Fruit fly (Drosophila melanogaster) whole organism, wandering third instar larva: Measurements from ENCODE around the gene msd5.
A peak's percentile ranks its signal among the peaks of the same experiment; 100 is the strongest.

Experiments
- Abd-B ChIP-seq: fragments of >200 bp; optimal IDR thresholded peaks from 2 replicates; lab custom pipeline; 2017; ENCODE audit warnings: missing biosample characterization, missing genetic modification characterization
- CG32264 ChIP-seq: fragments of 200-800 bp; sonication (Bioruptor generic); optimal IDR thresholded peaks from 2 replicates; lab custom pipeline; 2016; ENCODE audit warnings: missing biosample characterization, missing genetic modification characterization
- CG9705 ChIP-seq: fragments of 200-800 bp; sonication (Bioruptor generic); optimal IDR thresholded peaks from 2 replicates; lab custom pipeline; 2018; ENCODE audit warnings: missing biosample characterization, mild to moderate bottlenecking, missing genetic modification characterization
- CrebA ChIP-seq: fragments of 200-800 bp; sonication (Bioruptor generic); optimal IDR thresholded peaks from 2 replicates; lab custom pipeline; 2016; ENCODE audit warnings: missing biosample characterization, mild to moderate bottlenecking, missing genetic modification characterization, borderline replicate concordance
- Dfd ChIP-seq: fragments of >200 bp; optimal IDR thresholded peaks from 2 replicates; lab custom pipeline; 2017; ENCODE audit warnings: missing biosample characterization, missing genetic modification characterization
- Dif ChIP-seq: fragments of 200-275, 200-300 bp; sonication (Bioruptor generic); optimal IDR thresholded peaks from 2 replicates; lab custom pipeline; 2018; ENCODE audit warnings: missing biosample characterization, missing genetic modification characterization; ENCODE audit not compliant: partially characterized antibody
- GATAd ChIP-seq: sonication (Bioruptor generic); optimal IDR thresholded peaks from 2 replicates; lab custom pipeline; 2016; ENCODE audit warnings: missing biosample characterization, missing genetic modification characterization
- HLH106 ChIP-seq: fragments of 200-800 bp; optimal IDR thresholded peaks from 3 replicates; lab custom pipeline; 2019; ENCODE audit warnings: missing biosample characterization, mild to moderate bottlenecking, missing genetic modification characterization, moderate library complexity
- Hnf4 ChIP-seq: fragments of 200-800 bp; sonication (Bioruptor generic); optimal IDR thresholded peaks from 2 replicates; lab custom pipeline; 2016; ENCODE audit warnings: missing biosample characterization, mild to moderate bottlenecking, missing genetic modification characterization
- Hr78 ChIP-seq: fragments of >200 bp; optimal IDR thresholded peaks from 2 replicates; lab custom pipeline; 2017; ENCODE audit warnings: missing biosample characterization, missing genetic modification characterization
- Hr83 ChIP-seq: fragments of 200-300 bp; sonication (Bioruptor generic); optimal IDR thresholded peaks from 2 replicates; lab custom pipeline; 2016; ENCODE audit warnings: missing biosample characterization, mild to moderate bottlenecking, missing genetic modification characterization, moderate library complexity; ENCODE audit not compliant: poor library complexity, severe bottlenecking
- Jra ChIP-seq: sonication (Bioruptor generic); optimal IDR thresholded peaks from 2 replicates; lab custom pipeline; 2016; ENCODE audit warnings: missing biosample characterization, missing genetic modification characterization
- Mio ChIP-seq: sonication (Bioruptor generic); optimal IDR thresholded peaks from 2 replicates; lab custom pipeline; 2016; ENCODE audit warnings: missing biosample characterization, missing genetic modification characterization
- Myc ChIP-seq: fragments of >200 bp; optimal IDR thresholded peaks from 2 replicates; lab custom pipeline; 2017
- N ChIP-seq: fragments of >200 bp; optimal IDR thresholded peaks from 2 replicates; lab custom pipeline; 2018; ENCODE audit warnings: missing biosample characterization, missing external identifiers, missing genetic modification characterization
- OdsH ChIP-seq: fragments of 200-800 bp; sonication (Bioruptor generic); optimal IDR thresholded peaks from 2 replicates; lab custom pipeline; 2016; ENCODE audit warnings: missing biosample characterization, mild to moderate bottlenecking, missing genetic modification characterization
- Sp1 ChIP-seq: fragments of 200-800 bp; sonication (Bioruptor generic); optimal IDR thresholded peaks from 3 replicates; lab custom pipeline; 2019; ENCODE audit warnings: missing biosample characterization, mild to moderate bottlenecking, missing genetic modification characterization, moderate library complexity
- Vsx2 ChIP-seq: fragments of 200-300, 225-300 bp; sonication (Bioruptor generic); optimal IDR thresholded peaks from 2 replicates; lab custom pipeline; 2018; ENCODE audit warnings: missing biosample characterization, missing genetic modification characterization; ENCODE audit not compliant: partially characterized antibody
- br ChIP-seq: fragments of 200-800 bp; sonication (Bioruptor generic); optimal IDR thresholded peaks from 2 replicates; lab custom pipeline; 2016; ENCODE audit warnings: missing biosample characterization, missing genetic modification characterization
- brk ChIP-seq: fragments of 200-800 bp; sonication (Bioruptor generic); optimal IDR thresholded peaks from 2 replicates; lab custom pipeline; 2016; ENCODE audit warnings: missing biosample characterization, mild to moderate bottlenecking, missing genetic modification characterization
- dl ChIP-seq, 2 experiments: fragments of 175-275, 200-275 bp in 1 of 2; fragments of 200-275 bp in 1 of 2; sonication (Bioruptor generic); optimal IDR thresholded peaks; lab custom pipeline; 2018; ENCODE audit warnings: mild to moderate bottlenecking in 2 of 2, missing biosample characterization in 2 of 2, missing genetic modification characterization in 2 of 2, moderate library complexity in 2 of 2; ENCODE audit not compliant: partially characterized antibody in 2 of 2, insufficient read depth in 1 of 2
- dmrt93B ChIP-seq: fragments of 200-800 bp; sonication (Bioruptor generic); optimal IDR thresholded peaks from 2 replicates; lab custom pipeline; 2018; ENCODE audit warnings: missing biosample characterization, mild to moderate bottlenecking, missing genetic modification characterization
- dsf ChIP-seq: sonication (Bioruptor generic); optimal IDR thresholded peaks from 2 replicates; lab custom pipeline; 2016; ENCODE audit warnings: missing biosample characterization, missing genetic modification characterization, borderline replicate concordance
- ey ChIP-seq: fragments of 200-800 bp; sonication (Bioruptor generic); optimal IDR thresholded peaks from 2 replicates; lab custom pipeline; 2016; ENCODE audit warnings: missing biosample characterization, missing genetic modification characterization
- foxo ChIP-seq, 2 experiments: fragments of 200-800 bp; sonication (Bioruptor generic); optimal IDR thresholded peaks; 2 replicates in 1 of 2; 3 replicates in 1 of 2; lab custom pipeline; 2016 to 2017; ENCODE audit warnings: missing biosample characterization in 2 of 2, missing genetic modification characterization in 2 of 2
- fru ChIP-seq: fragments of 200-800 bp; sonication (Bioruptor generic); optimal IDR thresholded peaks from 3 replicates; lab custom pipeline; 2016; ENCODE audit warnings: missing biosample characterization, mild to moderate bottlenecking, missing genetic modification characterization
- h ChIP-seq: fragments of 200-800 bp; sonication (Bioruptor generic); optimal IDR thresholded peaks from 3 replicates; lab custom pipeline; 2016; ENCODE audit warnings: missing biosample characterization, mild to moderate bottlenecking, missing genetic modification characterization
- jim ChIP-seq: fragments of 175-275, 200-325 bp; sonication (Bioruptor generic); optimal IDR thresholded peaks from 2 replicates; lab custom pipeline; 2016; ENCODE audit warnings: missing biosample characterization, mild to moderate bottlenecking, missing genetic modification characterization
- lola ChIP-seq: fragments of >200 bp; optimal IDR thresholded peaks from 2 replicates; lab custom pipeline; 2017; ENCODE audit warnings: missing biosample characterization, missing genetic modification characterization
- pan ChIP-seq: fragments of >200 bp; optimal IDR thresholded peaks from 2 replicates; lab custom pipeline; 2017
- psq ChIP-seq: fragments of 200-800 bp; sonication (Bioruptor generic); optimal IDR thresholded peaks from 3 replicates; lab custom pipeline; 2017; ENCODE audit warnings: missing biosample characterization, mild to moderate bottlenecking, missing genetic modification characterization, moderate library complexity
- rgr ChIP-seq: fragments of 200-800 bp; sonication (Bioruptor generic); optimal IDR thresholded peaks from 3 replicates; lab custom pipeline; 2016; ENCODE audit warnings: missing biosample characterization, mild to moderate bottlenecking, missing genetic modification characterization
- sage ChIP-seq: fragments of 200-800 bp; sonication (Bioruptor generic); optimal IDR thresholded peaks from 2 replicates; lab custom pipeline; 2016; ENCODE audit warnings: missing biosample characterization, mild to moderate bottlenecking, missing genetic modification characterization
- sv ChIP-seq: fragments of 200-800 bp; sonication (Bioruptor generic); optimal IDR thresholded peaks from 3 replicates; lab custom pipeline; 2016; ENCODE audit warnings: missing biosample characterization, missing genetic modification characterization
- tai ChIP-seq: sonication (Bioruptor generic); optimal IDR thresholded peaks from 2 replicates; lab custom pipeline; 2016; ENCODE audit warnings: missing biosample characterization, missing genetic modification characterization
- usp ChIP-seq: fragments of >200 bp; optimal IDR thresholded peaks from 2 replicates; lab custom pipeline; 2017; ENCODE audit warnings: missing biosample characterization, missing genetic modification characterization
- woc ChIP-seq: sonication (Bioruptor generic); optimal IDR thresholded peaks from 2 replicates; lab custom pipeline; 2016; ENCODE audit warnings: missing biosample characterization, mild to moderate bottlenecking, missing genetic modification characterization

The msd5 gene

DNA sequence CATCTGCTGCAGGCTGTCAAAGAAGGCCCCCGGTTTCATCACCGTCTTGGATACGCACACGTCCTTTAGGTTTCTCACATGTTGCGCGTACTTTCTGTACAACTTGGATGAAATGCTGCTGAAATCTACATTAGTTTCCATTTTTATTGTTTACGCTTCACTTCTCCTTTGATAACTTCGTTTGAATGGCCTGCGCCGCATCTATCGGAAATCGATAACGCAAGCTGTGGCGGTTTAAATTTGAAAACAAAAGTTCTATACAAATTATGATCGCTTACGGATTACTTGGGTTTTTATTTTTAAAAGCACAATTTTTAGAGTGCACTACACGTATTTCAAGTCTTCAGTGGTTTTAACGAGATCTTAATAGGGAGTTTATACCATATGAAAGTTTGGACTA, at the start of gene msd5:
msd5 (minus strand) TSS at position 174 of the 400 bp plus-strand sequence.
- TF ChIP-seq Hnf4 (no peak), OdsH (GFP tag; lab: Kevin White, UChicago) (no peak), dmrt93B (GFP tag; lab: Kevin White, UChicago) (no peak), Dfd (GFP tag; lab: Kevin White, UChicago) (no peak), tai (no peak), Abd-B (GFP tag; lab: Kevin White, UChicago) (no peak), fru (no peak), rgr (no peak)

DNA sequence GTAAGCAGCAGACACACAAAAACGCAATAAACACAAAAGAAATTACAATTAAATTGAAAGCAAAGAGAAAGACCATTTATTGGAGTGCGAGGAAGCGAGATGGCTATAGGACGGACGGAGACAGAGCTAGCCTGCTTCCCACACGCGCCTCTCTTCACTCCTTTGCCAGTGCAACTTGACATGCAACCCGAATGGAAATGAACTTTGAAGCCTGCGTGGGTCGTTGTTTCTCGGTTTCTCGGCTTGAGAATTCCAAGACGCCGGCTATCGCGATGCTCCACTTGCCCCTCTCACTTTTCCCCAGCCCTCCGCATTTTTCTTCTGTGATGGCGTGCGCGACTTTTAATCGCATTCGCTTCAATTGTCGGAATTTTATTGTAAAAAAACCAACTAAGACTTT, 48.0 kb upstream of the msd5 start:
- TF ChIP-seq sv (no peak), Dif (GFP tag; lab: Kevin White, UChicago) (no peak), Hr78 (GFP tag; lab: Kevin White, UChicago) (no peak), br (GFP tag; lab: Kevin White, UChicago) (no peak), CG9705 (GFP tag; lab: Kevin White, UChicago) (no peak), h (GFP tag; lab: Kevin White, UChicago) (no peak), Myc (lab: Kevin White, UChicago) (no peak), Abd-B (GFP tag; lab: Kevin White, UChicago) (no peak), OdsH (GFP tag; lab: Kevin White, UChicago) (no peak), dsf (GFP tag; lab: Kevin White, UChicago) (no peak), pan (lab: Kevin White, UChicago) (no peak), dl (GFP tag; optimal IDR thresholded peaks at IDR 0.05; lab: Kevin White, UChicago; ENCODE audit: insufficient read depth in 1 of 2, partially characterized antibody in 2 of 2) (no peak), dmrt93B (GFP tag; lab: Kevin White, UChicago) (no peak), sage (GFP tag; lab: Kevin White, UChicago) (no peak), CG32264 (GFP tag; lab: Kevin White, UChicago) (no peak), jim (no peak), psq (GFP tag; lab: Kevin White, UChicago) (no peak)

DNA sequence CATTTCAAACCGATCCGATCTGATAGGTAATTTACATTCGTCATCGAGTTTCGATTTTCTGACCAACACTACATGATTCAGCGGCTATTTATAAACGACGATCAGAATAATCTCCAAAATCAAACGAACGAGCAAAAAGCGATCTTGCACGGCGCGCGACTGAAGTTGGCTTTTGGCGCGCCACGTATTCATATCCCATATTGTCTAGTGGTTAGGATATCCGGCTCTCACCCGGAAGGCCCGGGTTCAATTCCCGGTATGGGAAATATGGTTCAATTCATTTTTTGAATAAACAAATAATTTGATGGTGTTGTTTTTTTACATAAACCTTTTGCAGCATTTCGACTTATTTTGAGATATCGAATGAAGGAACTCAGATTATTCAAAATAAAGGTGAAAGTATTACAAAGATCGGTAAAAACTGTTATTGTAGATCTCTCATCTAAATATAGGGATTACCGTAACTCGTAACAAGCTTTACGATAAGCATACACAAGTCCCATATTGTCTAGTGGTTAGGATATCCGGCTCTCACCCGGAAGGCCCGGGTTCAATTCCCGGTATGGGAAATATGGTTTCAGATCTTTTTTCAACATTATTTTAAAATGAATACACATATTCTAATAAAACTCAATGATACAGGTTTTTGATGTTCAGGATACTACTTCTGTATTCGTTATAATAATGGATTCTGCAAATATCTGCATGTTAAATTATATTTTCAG, 47.0 kb upstream of the msd5 start:
- TF ChIP-seq rgr, result no peak
- TF ChIP-seq CrebA (GFP tag; lab: Kevin White, UChicago), result peak; percentile 63
- TF ChIP-seq GATAd (GFP tag; lab: Kevin White, UChicago), result no peak
- TF ChIP-seq h (GFP tag; lab: Kevin White, UChicago), result no peak
- TF ChIP-seq foxo (GFP tag; optimal IDR thresholded peaks at IDR 0.05; lab: Kevin White, UChicago), result no peak

DNA sequence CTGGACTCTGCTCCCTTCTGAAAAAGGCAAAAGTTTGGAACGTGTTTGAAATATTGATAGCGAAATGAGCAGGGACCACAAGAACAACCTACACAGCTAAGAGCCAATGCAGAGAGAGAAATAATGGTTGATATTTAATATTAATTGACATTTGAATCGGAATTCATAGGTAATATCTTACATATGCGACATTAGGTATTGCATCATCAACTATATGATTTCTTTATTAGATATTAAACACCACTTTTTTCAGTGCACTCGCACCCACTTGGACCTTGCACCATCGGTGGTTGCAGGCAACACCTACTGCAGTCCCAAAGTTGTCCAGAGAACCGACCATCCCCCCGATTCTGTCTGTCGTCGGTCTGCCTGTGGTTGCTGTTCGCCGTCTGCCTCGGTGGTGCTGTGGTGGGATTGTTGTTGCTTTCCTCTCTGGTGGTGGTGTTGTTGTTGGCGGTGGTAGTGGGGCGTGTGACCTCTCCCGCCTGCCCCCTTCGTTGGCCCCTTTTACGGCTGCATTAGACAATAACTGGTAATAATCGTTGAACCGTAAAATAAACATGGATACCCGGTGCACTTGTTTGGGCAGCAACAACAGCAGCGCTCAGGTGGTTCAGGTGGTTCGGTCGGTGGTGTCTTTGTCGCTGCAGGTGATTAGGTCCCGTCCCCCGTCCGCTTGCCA, 46.1 kb upstream of the msd5 start:
- TF ChIP-seq CG9705 (GFP tag; lab: Kevin White, UChicago) (peak; percentile 32), Dfd (GFP tag; lab: Kevin White, UChicago) (no peak), tai (peak; percentile 4), sage (GFP tag; lab: Kevin White, UChicago) (no peak), Hr83 (no peak), Hnf4 (peak; percentile 83), dsf (GFP tag; lab: Kevin White, UChicago) (peak; percentile 25), Mio (GFP tag; lab: Kevin White, UChicago) (no peak), rgr (peak; percentile 75), Sp1 (GFP tag; lab: Kevin White, UChicago) (peak; percentile 84), CrebA (GFP tag; lab: Kevin White, UChicago) (no peak), Jra (GFP tag; lab: Kevin White, UChicago) (peak; percentile 65), br (GFP tag; lab: Kevin White, UChicago) (peak; percentile 76), HLH106 (tag; lab: Kevin White, UChicago) (peak; percentile 80), Myc (lab: Kevin White, UChicago) (no peak), dmrt93B (GFP tag; lab: Kevin White, UChicago) (peak; percentile 40), Abd-B (GFP tag; lab: Kevin White, UChicago) (no peak), sv (peak; percentile 39), h (GFP tag; lab: Kevin White, UChicago) (peak; percentile 83), OdsH (GFP tag; lab: Kevin White, UChicago) (peak; percentile 75), woc (GFP tag; lab: Kevin White, UChicago) (peak; percentile 63), psq (GFP tag; lab: Kevin White, UChicago) (peak; percentile 70), pan (lab: Kevin White, UChicago) (no peak), GATAd (GFP tag; lab: Kevin White, UChicago) (no peak), jim (no peak), lola (GFP tag; lab: Kevin White, UChicago) (no peak), Hr78 (GFP tag; lab: Kevin White, UChicago) (no peak), usp (GFP tag; lab: Kevin White, UChicago) (no peak), N (GFP tag; lab: Kevin White, UChicago) (no peak), foxo (GFP tag; optimal IDR thresholded peaks at IDR 0.05; lab: Kevin White, UChicago) (peak in 1 of 2 experiments; percentile 71), Vsx2 (no peak), brk (GFP tag; lab: Kevin White, UChicago) (peak; percentile 11), ey (peak; percentile 72), Dif (GFP tag; lab: Kevin White, UChicago) (no peak), dl (GFP tag; optimal IDR thresholded peaks at IDR 0.05; lab: Kevin White, UChicago; ENCODE audit: insufficient read depth in 1 of 2, partially characterized antibody in 2 of 2) (no peak), CG32264 (GFP tag; lab: Kevin White, UChicago) (peak; percentile 57)
